Fruit fly (Drosophila melanogaster) whole organism, embryonic: ENCODE data around the gene Wsck.

Experiments
- Bgb ChIP-seq: fragments of 200-800 bp; sonication (Bioruptor generic); IDR thresholded peaks from 2 replicates; pipeline ENCODE4 v1.3.6; 2022; ENCODE audit warnings: missing biosample characterization, missing genetic modification characterization; ENCODE audit not compliant: partially characterized antibody
- CG10209 ChIP-seq: fragments of 200-800 bp; sonication (Bioruptor generic); optimal IDR thresholded peaks from 3 replicates; lab custom pipeline; 2017; ENCODE audit warnings: missing biosample characterization, mild to moderate bottlenecking, missing genetic modification characterization, missing genetic modification reagents
- CG10431 ChIP-seq: fragments of 200-800 bp; sonication (Bioruptor generic); optimal IDR thresholded peaks from 3 replicates; lab custom pipeline; 2018; ENCODE audit warnings: missing biosample characterization, mild to moderate bottlenecking, missing genetic modification characterization
- CG12236 ChIP-seq: fragments of 200-800 bp; sonication (Bioruptor generic); optimal IDR thresholded peaks from 2 replicates; lab custom pipeline; 2016; ENCODE audit warnings: missing biosample characterization, missing genetic modification characterization
- CG12744 ChIP-seq: fragments of 200-800 bp; sonication (Bioruptor generic); optimal IDR thresholded peaks from 2 replicates; lab custom pipeline; 2016; ENCODE audit warnings: missing biosample characterization, missing genetic modification characterization
- CG14710 ChIP-seq: fragments of 200-800 bp; sonication (Bioruptor generic); optimal IDR thresholded peaks from 3 replicates; lab custom pipeline; 2019; ENCODE audit warnings: missing biosample characterization, mild to moderate bottlenecking, missing genetic modification characterization, moderate library complexity
- CG14860 ChIP-seq: fragments of 200-800 bp; sonication (Bioruptor generic); IDR thresholded peaks from 3 replicates; pipeline ENCODE4 v1.3.6; 2022; ENCODE audit warnings: missing biosample characterization, missing genetic modification characterization; ENCODE audit not compliant: partially characterized antibody
- CG1603 ChIP-seq: fragments of 200-800 bp; sonication (Bioruptor generic); optimal IDR thresholded peaks from 2 replicates; lab custom pipeline; 2019; ENCODE audit warnings: missing biosample characterization, mild to moderate bottlenecking, missing genetic modification characterization, moderate library complexity
- CG1792 ChIP-seq: fragments of 200-800 bp; sonication (Bioruptor generic); optimal IDR thresholded peaks from 2 replicates; lab custom pipeline; 2016; ENCODE audit warnings: missing biosample characterization, missing genetic modification characterization
- CG18476 ChIP-seq: fragments of 200-800 bp; sonication (Bioruptor generic); optimal IDR thresholded peaks from 2 replicates; lab custom pipeline; 2016; ENCODE audit warnings: missing biosample characterization, mild to moderate bottlenecking, missing genetic modification characterization
- CG2116 ChIP-seq: fragments of 200-800 bp; sonication (Bioruptor generic); optimal IDR thresholded peaks from 3 replicates; lab custom pipeline; 2018; ENCODE audit warnings: missing biosample characterization, mild to moderate bottlenecking, missing genetic modification characterization
- CG31224 ChIP-seq: fragments of 200-800 bp; sonication (Bioruptor generic); IDR thresholded peaks from 2 replicates; pipeline ENCODE4 v1.3.6; 2022; ENCODE audit warnings: missing biosample characterization, missing genetic modification characterization
- CG3847 ChIP-seq: fragments of 200-800 bp; sonication (Bioruptor generic); IDR thresholded peaks from 2 replicates; pipeline ENCODE4 v1.3.6; 2022; ENCODE audit warnings: missing biosample characterization, missing genetic modification characterization
- CG4282 ChIP-seq: fragments of 200-800 bp; sonication (Bioruptor generic); optimal IDR thresholded peaks from 2 replicates; lab custom pipeline; 2016; ENCODE audit warnings: missing biosample characterization, missing genetic modification characterization
- CG5953 ChIP-seq: fragments of 200-800 bp; sonication (Bioruptor generic); IDR thresholded peaks from 2 replicates; pipeline ENCODE4 v1.3.6; 2022; ENCODE audit warnings: missing biosample characterization, missing genetic modification characterization
- CG9215 ChIP-seq: fragments of 200-800 bp; sonication (Bioruptor generic); IDR thresholded peaks from 2 replicates; pipeline ENCODE4 v1.3.6; 2022; ENCODE audit warnings: missing biosample characterization, missing genetic modification characterization
- Camta ChIP-seq: fragments of 200-800 bp; sonication (Bioruptor generic); optimal IDR thresholded peaks from 2 replicates; lab custom pipeline; 2016; ENCODE audit warnings: missing biosample characterization, missing genetic modification characterization
- CkIIα-i1 ChIP-seq: fragments of 200-800 bp; sonication (Bioruptor generic); IDR thresholded peaks from 2 replicates; pipeline ENCODE4 v1.3.6; 2022; ENCODE audit warnings: missing biosample characterization, missing genetic modification characterization
- CrebB ChIP-seq: fragments of 200-800 bp; sonication (Bioruptor generic); optimal IDR thresholded peaks from 3 replicates; lab custom pipeline; 2018; ENCODE audit warnings: missing biosample characterization, mild to moderate bottlenecking, missing genetic modification characterization
- Dip3 ChIP-seq: fragments of 200-800 bp; sonication (Bioruptor generic); optimal IDR thresholded peaks from 3 replicates; lab custom pipeline; 2016; ENCODE audit warnings: missing biosample characterization, missing genetic modification characterization
- Gug ChIP-seq: fragments of 200-800 bp; sonication (Bioruptor generic); IDR thresholded peaks from 4 replicates; pipeline ENCODE4 v1.3.6; 2022; ENCODE audit warnings: missing biosample characterization, missing genetic modification characterization
- H15 ChIP-seq: fragments of 200-800 bp; sonication (Bioruptor generic); IDR thresholded peaks from 3 replicates; pipeline ENCODE4 v1.3.6; 2022; ENCODE audit warnings: missing biosample characterization, missing genetic modification characterization
- HLH3B ChIP-seq: fragments of 200-800 bp; sonication (Bioruptor generic); IDR thresholded peaks from 2 replicates; pipeline ENCODE4 v1.3.6; 2022; ENCODE audit warnings: missing biosample characterization, missing genetic modification characterization
- HmgZ ChIP-seq: fragments of 200-800 bp; sonication (Bioruptor generic); optimal IDR thresholded peaks from 2 replicates; lab custom pipeline; 2018; ENCODE audit warnings: missing biosample characterization, mild to moderate bottlenecking, missing genetic modification characterization
- Hr3 ChIP-seq: fragments of 200-800 bp; sonication (Bioruptor generic); optimal IDR thresholded peaks from 3 replicates; lab custom pipeline; 2016; ENCODE audit warnings: missing biosample characterization, missing genetic modification characterization
- Lhr ChIP-seq: fragments of 200-800 bp; sonication (Bioruptor generic); optimal IDR thresholded peaks from 3 replicates; lab custom pipeline; 2017; ENCODE audit warnings: mild to moderate bottlenecking, missing biosample characterization, missing genetic modification reagents, missing genetic modification characterization
- Max ChIP-seq: fragments of 200-800 bp; sonication (Bioruptor generic); optimal IDR thresholded peaks from 2 replicates; lab custom pipeline; 2016; ENCODE audit warnings: missing biosample characterization, mild to moderate bottlenecking, missing genetic modification characterization
- Nf-YC ChIP-seq: fragments of 200-800 bp; optimal IDR thresholded peaks from 3 replicates; lab custom pipeline; 2019; ENCODE audit warnings: missing biosample characterization, mild to moderate bottlenecking, missing genetic modification characterization, moderate library complexity
- Oli ChIP-seq: fragments of 200-800 bp; sonication (Bioruptor generic); optimal IDR thresholded peaks from 2 replicates; lab custom pipeline; 2018; ENCODE audit warnings: missing biosample characterization, mild to moderate bottlenecking, missing genetic modification characterization, moderate library complexity
- Sin3A ChIP-seq: fragments of >200 bp; optimal IDR thresholded peaks from 2 replicates; lab custom pipeline; 2018
- Sox100B ChIP-seq: fragments of 200-800 bp; sonication (Bioruptor generic); optimal IDR thresholded peaks from 3 replicates; lab custom pipeline; 2018; ENCODE audit warnings: missing biosample characterization, mild to moderate bottlenecking, missing genetic modification characterization
- Tbp ChIP-seq: fragments of >200 bp; optimal IDR thresholded peaks from 2 replicates; lab custom pipeline; 2018; ENCODE audit warnings: missing biosample characterization, missing genetic modification characterization
- Xrp1 ChIP-seq: fragments of 200-800 bp; sonication (Bioruptor generic); IDR thresholded peaks from 2 replicates; pipeline ENCODE4 v1.3.6; 2022; ENCODE audit warnings: missing biosample characterization, missing genetic modification characterization
- az2 ChIP-seq: fragments of 200-800 bp; sonication (Bioruptor generic); optimal IDR thresholded peaks from 3 replicates; lab custom pipeline; 2016; ENCODE audit warnings: missing biosample characterization, missing genetic modification characterization
- cato ChIP-seq: fragments of 200-800 bp; sonication (Bioruptor generic); optimal IDR thresholded peaks from 2 replicates; lab custom pipeline; 2016; ENCODE audit warnings: missing biosample characterization, missing genetic modification characterization, borderline replicate concordance
- crc ChIP-seq: fragments of 200-800 bp; sonication (Bioruptor generic); optimal IDR thresholded peaks from 2 replicates; lab custom pipeline; 2016; ENCODE audit warnings: missing biosample characterization, missing genetic modification characterization
- croc ChIP-seq: fragments of 200-800 bp; sonication (Bioruptor generic); conservative IDR thresholded peaks from 3 replicates; pipeline ENCODE4 v1.3.6; 2022; ENCODE audit warnings: missing biosample characterization, missing genetic modification characterization
- disco-r ChIP-seq: fragments of 200-800 bp; sonication (Bioruptor generic); optimal IDR thresholded peaks from 2 replicates; lab custom pipeline; 2016; ENCODE audit warnings: missing biosample characterization, missing genetic modification characterization
- dpn ChIP-seq, 2 experiments: fragments of 200-800 bp; sonication (Bioruptor generic); optimal IDR thresholded peaks; 3 replicates each; lab custom pipeline; 2016; ENCODE audit warnings: missing biosample characterization in 2 of 2, missing genetic modification characterization in 2 of 2
- eve ChIP-seq, 2 experiments: fragments of >200 bp; optimal IDR thresholded peaks; 2 replicates each; lab custom pipeline; 2017; ENCODE audit warnings: missing biosample characterization in 2 of 2, missing genetic modification characterization in 2 of 2
- ftz-f1 ChIP-seq: fragments of 200-800 bp; sonication (Bioruptor generic); optimal IDR thresholded peaks from 2 replicates; lab custom pipeline; 2016; ENCODE audit warnings: missing biosample characterization, missing genetic modification characterization
- fu2 ChIP-seq: fragments of 200-800 bp; sonication (Bioruptor generic); optimal IDR thresholded peaks from 2 replicates; lab custom pipeline; 2016; ENCODE audit warnings: missing biosample characterization, missing genetic modification characterization
- gro ChIP-seq: fragments of 200-800 bp; sonication (Bioruptor generic); optimal IDR thresholded peaks from 2 replicates; lab custom pipeline; 2016; ENCODE audit warnings: missing biosample characterization, missing genetic modification characterization
- ham ChIP-seq: fragments of 200-800 bp; sonication (Bioruptor generic); IDR thresholded peaks from 2 replicates; pipeline ENCODE4 v1.3.6; 2022; ENCODE audit warnings: missing biosample characterization, missing genetic modification characterization
- jumu ChIP-seq: fragments of 200-800 bp; sonication (Bioruptor generic); optimal IDR thresholded peaks from 3 replicates; lab custom pipeline; 2016; ENCODE audit warnings: missing biosample characterization, missing genetic modification characterization
- lilli ChIP-seq: fragments of 200-800 bp; sonication (Bioruptor generic); optimal IDR thresholded peaks from 3 replicates; lab custom pipeline; 2016; ENCODE audit warnings: missing biosample characterization, missing genetic modification characterization
- pita ChIP-seq: fragments of 200-800 bp; sonication (Bioruptor generic); optimal IDR thresholded peaks from 2 replicates; lab custom pipeline; 2017; ENCODE audit warnings: missing biosample characterization, mild to moderate bottlenecking, missing genetic modification characterization
- pros ChIP-seq: fragments of 200-800 bp; sonication (Bioruptor generic); optimal IDR thresholded peaks from 3 replicates; lab custom pipeline; 2019; ENCODE audit warnings: missing biosample characterization, mild to moderate bottlenecking, missing genetic modification characterization, moderate library complexity
- shn ChIP-seq: fragments of 200-800 bp; sonication (Bioruptor generic); optimal IDR thresholded peaks from 3 replicates; lab custom pipeline; 2016; ENCODE audit warnings: missing biosample characterization, missing genetic modification characterization
- tap ChIP-seq: fragments of 200-800 bp; optimal IDR thresholded peaks from 3 replicates; lab custom pipeline; 2019; ENCODE audit warnings: missing biosample characterization, mild to moderate bottlenecking, missing genetic modification characterization, moderate library complexity
- wor ChIP-seq: fragments of 200-800 bp; sonication (Bioruptor generic); IDR thresholded peaks from 2 replicates; pipeline ENCODE4 v1.3.6; 2022; ENCODE audit warnings: missing biosample characterization, missing genetic modification characterization

The Wsck gene

dm6 chr3R:24588829-24589638 is 40.8 kb downstream of the Wsck start (continued):
- no peak for TF ChIP-seq Camta (GFP tag; lab: Kevin White, UChicago)
- TF ChIP-seq HmgZ (tag; lab: Kevin White, UChicago): no peak
- TF ChIP-seq pita: peak; percentile 44
- no peak for TF ChIP-seq croc (GFP tag; lab: Robert Waterston, UW)
- no peak for TF ChIP-seq H15 (GFP tag; lab: Robert Waterston, UW)
- no peak for TF ChIP-seq Bgb (GFP tag; lab: Robert Waterston, UW)
- no peak for TF ChIP-seq CG1792 (GFP tag; lab: Kevin White, UChicago)
- TF ChIP-seq Max (GFP tag; lab: Kevin White, UChicago): no peak
- no peak for TF ChIP-seq CG12744 (GFP tag; lab: Kevin White, UChicago)
- no peak for TF ChIP-seq CG5953 (GFP tag; lab: Robert Waterston, UW)
- no peak for TF ChIP-seq CG3847 (GFP tag; lab: Robert Waterston, UW)
- no peak for TF ChIP-seq dpn (GFP tag; optimal IDR thresholded peaks at IDR 0.05; lab: Kevin White, UChicago)
- TF ChIP-seq az2 (GFP tag; lab: Kevin White, UChicago): no peak
- TF ChIP-seq lilli: no peak
- no peak for TF ChIP-seq Oli (tag; lab: Kevin White, UChicago)
- peak; percentile 43 for TF ChIP-seq gro (GFP tag; lab: Kevin White, UChicago)
- TF ChIP-seq Sox100B (GFP tag; lab: Kevin White, UChicago): no peak
- TF ChIP-seq fu2 (GFP tag; lab: Kevin White, UChicago): no peak
- TF ChIP-seq CG12236: no peak
- peak; percentile 20 for TF ChIP-seq CG10431
- no peak for TF ChIP-seq jumu (GFP tag; lab: Kevin White, UChicago)
- no peak for TF ChIP-seq shn
- TF ChIP-seq CG9215: no peak
- TF ChIP-seq Xrp1: no peak
- TF ChIP-seq tap: no peak
- TF ChIP-seq Nf-YC (tag; lab: Kevin White, UChicago): no peak
- TF ChIP-seq cato (GFP tag; lab: Kevin White, UChicago): no peak
- TF ChIP-seq CG2116 (GFP tag; lab: Kevin White, UChicago): no peak
- TF ChIP-seq ftz-f1: peak; percentile 21
- no peak for TF ChIP-seq crc
- no peak for TF ChIP-seq ham (GFP tag; lab: Robert Waterston, UW)
- no peak for TF ChIP-seq eve (GFP tag; optimal IDR thresholded peaks at IDR 0.05; lab: Kevin White, UChicago)
- no peak for TF ChIP-seq CG14860
- TF ChIP-seq Sin3A (lab: Kevin White, UChicago): no peak
- no peak for TF ChIP-seq CG18476
- no peak for TF ChIP-seq Tbp (GFP tag; lab: Kevin White, UChicago)
- TF ChIP-seq CG31224 (GFP tag; lab: Robert Waterston, UW): no peak
- TF ChIP-seq CG1603 (tag; lab: Kevin White, UChicago): no peak
- TF ChIP-seq pros (GFP tag; lab: Kevin White, UChicago): no peak
- no peak for TF ChIP-seq HLH3B (GFP tag; lab: Robert Waterston, UW)
- no peak for TF ChIP-seq Lhr (GFP tag; lab: Kevin White, UChicago)
- no peak for TF ChIP-seq Gug (GFP tag; lab: Robert Waterston, UW)
- no peak for TF ChIP-seq CG4282 (GFP tag; lab: Kevin White, UChicago)
- TF ChIP-seq CG14710 (tag; lab: Kevin White, UChicago): no peak
- TF ChIP-seq Dip3 (GFP tag; lab: Kevin White, UChicago): no peak
- no peak for TF ChIP-seq CkIIα-i1 (GFP tag; lab: Robert Waterston, UW)
- no peak for TF ChIP-seq CrebB
- no peak for TF ChIP-seq disco-r (GFP tag; lab: Kevin White, UChicago)
- no peak for TF ChIP-seq Hr3
- TF ChIP-seq CG10209 (GFP tag; lab: Kevin White, UChicago): no peak
- TF ChIP-seq wor (GFP tag; lab: Robert Waterston, UW): no peak
